Fruit fly (Drosophila melanogaster): Measurements from ENCODE around the gene CG17996.

Gene CG17996

dm6 chr2L:16732338-16732892 lies 1.6 kb upstream of the CG17996 start, which contains the start of gene Nubp1:
Gene Nubp1, plus strand, starts transcription at chr2L:16732550.
- TF ChIP-seq Dll (optimal IDR thresholded peaks at IDR 0.05): no peak
- TF ChIP-seq EcR (GFP tag; optimal IDR thresholded peaks at IDR 0.05): no peak

- no peak for TF ChIP-seq pan (optimal IDR thresholded peaks at IDR 0.05)
- no peak for TF ChIP-seq CG8478 (optimal IDR thresholded peaks at IDR 0.05)
- TF ChIP-seq usp (GFP tag; optimal IDR thresholded peaks at IDR 0.05): no peak
- no peak for TF ChIP-seq Dll (optimal IDR thresholded peaks at IDR 0.05)
- TF ChIP-seq EcR (GFP tag; optimal IDR thresholded peaks at IDR 0.05): no peak
- no peak for TF ChIP-seq psq (optimal IDR thresholded peaks at IDR 0.05)
These were observed 960 bp upstream of the CG17996 start, which contains the start of gene Prosbeta4 for dm6 chr2L:16731799-16732198. Gene Prosbeta4, minus strand, starts transcription at chr2L:16732133.

- TF ChIP-seq usp (GFP tag; optimal IDR thresholded peaks at IDR 0.05) (no peak), EcR (GFP tag; optimal IDR thresholded peaks at IDR 0.05) (no peak), Dll (optimal IDR thresholded peaks at IDR 0.05) (no peak), psq (optimal IDR thresholded peaks at IDR 0.05) (no peak), pan (optimal IDR thresholded peaks at IDR 0.05) (no peak), CG8478 (optimal IDR thresholded peaks at IDR 0.05) (no peak)
These were observed 1.3 kb downstream of the CG17996 start, which contains the start of gene Tsen2 for dm6 chr2L:16729556-16729955. Gene Tsen2, plus strand, starts transcription at chr2L:16729777.

DNA sequence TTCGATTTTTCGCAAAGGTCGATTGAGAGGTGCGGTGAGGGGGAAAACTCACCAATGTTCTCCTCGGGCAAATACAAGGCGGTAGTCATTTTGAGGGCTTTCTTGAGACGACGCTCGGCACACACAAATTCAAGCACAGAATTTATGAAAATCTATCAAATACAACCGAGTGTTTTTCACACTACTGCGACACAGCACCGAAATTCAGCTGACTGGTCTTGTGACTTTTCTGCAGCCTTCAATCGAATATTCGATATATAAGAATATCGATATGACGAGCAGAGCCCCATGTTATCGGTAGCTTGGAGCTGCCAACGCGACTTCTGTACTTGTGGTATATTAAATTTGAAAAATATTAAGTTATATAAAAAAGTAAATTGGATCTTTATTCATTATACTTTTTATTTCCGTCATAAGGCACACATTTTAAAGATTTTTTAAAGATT lies 3.2 kb downstream of the CG17996 start, which contains the start of gene VhaSFD:
Gene VhaSFD (minus strand): TSS at position 249 of the 446 bp plus-strand sequence.
- TF ChIP-seq psq (optimal IDR thresholded peaks at IDR 0.05) (no peak), usp (GFP tag; optimal IDR thresholded peaks at IDR 0.05) (no peak), CG8478 (optimal IDR thresholded peaks at IDR 0.05) (no peak), EcR (GFP tag; optimal IDR thresholded peaks at IDR 0.05) (no peak), Dll (optimal IDR thresholded peaks at IDR 0.05) (no peak), pan (optimal IDR thresholded peaks at IDR 0.05) (no peak)

- TF ChIP-seq EcR (GFP tag; optimal IDR thresholded peaks at IDR 0.05) (no peak), usp (GFP tag; optimal IDR thresholded peaks at IDR 0.05) (no peak), Dll (optimal IDR thresholded peaks at IDR 0.05) (no peak), psq (optimal IDR thresholded peaks at IDR 0.05) (no peak), pan (optimal IDR thresholded peaks at IDR 0.05) (no peak)
These were observed 8.2 kb downstream of the CG17996 start for dm6 chr2L:16722596-16722995.

- TF ChIP-seq pan (optimal IDR thresholded peaks at IDR 0.05): no peak
- no peak for TF ChIP-seq EcR (GFP tag; optimal IDR thresholded peaks at IDR 0.05)
- no peak for TF ChIP-seq CG8478 (optimal IDR thresholded peaks at IDR 0.05)
- no peak for TF ChIP-seq usp (GFP tag; optimal IDR thresholded peaks at IDR 0.05)
- no peak for TF ChIP-seq psq (optimal IDR thresholded peaks at IDR 0.05)
- TF ChIP-seq Dll (optimal IDR thresholded peaks at IDR 0.05): no peak
These were observed 9.8 kb downstream of the CG17996 start for dm6 chr2L:16720707-16721700.

DNA sequence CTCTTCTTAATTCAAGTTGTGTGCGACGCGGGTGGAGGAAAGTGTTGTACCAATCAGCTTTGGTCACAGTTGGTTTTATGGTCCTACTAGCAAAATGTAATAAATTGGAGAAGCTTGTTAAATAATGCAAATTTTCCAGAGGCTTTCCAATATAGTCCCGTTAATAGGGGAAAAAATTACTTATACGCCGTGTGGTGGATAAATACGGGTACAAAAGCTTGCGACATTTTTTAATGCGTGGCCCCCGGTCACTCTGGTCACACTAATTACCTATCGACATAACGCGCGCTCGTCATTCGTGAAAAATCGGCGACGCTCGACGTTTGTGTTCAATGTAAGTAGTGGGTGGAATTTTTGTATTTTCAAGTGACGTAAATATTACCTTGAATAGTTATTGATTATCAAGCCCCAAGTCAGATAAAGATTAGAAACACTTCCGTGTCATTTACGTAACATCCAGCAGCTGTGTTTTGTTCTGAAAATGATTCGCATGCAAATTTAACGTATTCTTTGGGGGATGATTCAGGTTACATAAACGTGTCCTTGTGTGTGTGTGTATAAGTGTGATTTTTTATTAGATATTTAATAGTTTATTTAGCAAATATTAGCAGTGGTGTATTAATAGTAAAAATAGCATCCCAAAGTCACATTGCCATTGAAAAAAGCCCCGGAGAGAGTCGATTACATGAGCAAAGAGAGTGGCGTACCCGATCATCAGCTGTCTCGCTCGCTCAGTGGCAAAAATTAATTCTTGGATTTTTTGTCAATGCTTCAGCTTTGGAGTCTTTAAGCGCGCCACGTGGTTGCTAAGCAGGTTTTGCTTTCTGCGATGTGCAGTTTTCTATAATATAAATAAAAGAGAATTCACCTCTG lies 11.0 kb downstream of the CG17996 start, which contains the start of gene Cyt-c-p:
Gene Cyt-c-p (plus strand): TSS at position 290 of the 873 bp plus-strand sequence.
- no peak for TF ChIP-seq Dll (optimal IDR thresholded peaks at IDR 0.05)
- no peak for TF ChIP-seq EcR (GFP tag; optimal IDR thresholded peaks at IDR 0.05)
- TF ChIP-seq CG8478 (optimal IDR thresholded peaks at IDR 0.05): no peak
- no peak for TF ChIP-seq pan (optimal IDR thresholded peaks at IDR 0.05)
- TF ChIP-seq usp (GFP tag; optimal IDR thresholded peaks at IDR 0.05): no peak
- TF ChIP-seq psq (optimal IDR thresholded peaks at IDR 0.05): no peak

dm6 chr2L:16718446-16719173 lies 12.2 kb downstream of the CG17996 start:
- no peak for TF ChIP-seq psq (optimal IDR thresholded peaks at IDR 0.05)

DNA sequence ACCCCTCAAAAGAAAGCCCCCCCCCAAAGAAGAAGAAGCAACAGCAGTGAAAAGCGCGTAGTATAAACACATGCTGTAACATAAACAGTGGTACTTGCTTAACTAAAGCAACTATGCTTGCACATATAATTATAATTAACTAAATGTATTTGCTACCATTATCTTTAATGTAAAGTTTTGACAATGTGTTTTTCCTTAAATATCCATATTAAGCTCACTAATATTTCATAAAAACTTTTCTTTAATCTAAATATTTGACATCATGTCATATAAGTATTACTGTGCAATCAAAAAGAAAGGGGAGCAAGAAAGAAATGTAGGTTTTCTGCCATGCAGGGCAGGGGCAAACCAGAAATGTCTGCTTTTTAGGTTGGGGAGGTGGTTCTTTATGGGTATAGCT lies 14.1 kb downstream of the CG17996 start:
- no peak for TF ChIP-seq usp (GFP tag; optimal IDR thresholded peaks at IDR 0.05)
- TF ChIP-seq pan (optimal IDR thresholded peaks at IDR 0.05): no peak
- no peak for TF ChIP-seq Dll (optimal IDR thresholded peaks at IDR 0.05)
- no peak for TF ChIP-seq CG8478 (optimal IDR thresholded peaks at IDR 0.05)

DNA sequence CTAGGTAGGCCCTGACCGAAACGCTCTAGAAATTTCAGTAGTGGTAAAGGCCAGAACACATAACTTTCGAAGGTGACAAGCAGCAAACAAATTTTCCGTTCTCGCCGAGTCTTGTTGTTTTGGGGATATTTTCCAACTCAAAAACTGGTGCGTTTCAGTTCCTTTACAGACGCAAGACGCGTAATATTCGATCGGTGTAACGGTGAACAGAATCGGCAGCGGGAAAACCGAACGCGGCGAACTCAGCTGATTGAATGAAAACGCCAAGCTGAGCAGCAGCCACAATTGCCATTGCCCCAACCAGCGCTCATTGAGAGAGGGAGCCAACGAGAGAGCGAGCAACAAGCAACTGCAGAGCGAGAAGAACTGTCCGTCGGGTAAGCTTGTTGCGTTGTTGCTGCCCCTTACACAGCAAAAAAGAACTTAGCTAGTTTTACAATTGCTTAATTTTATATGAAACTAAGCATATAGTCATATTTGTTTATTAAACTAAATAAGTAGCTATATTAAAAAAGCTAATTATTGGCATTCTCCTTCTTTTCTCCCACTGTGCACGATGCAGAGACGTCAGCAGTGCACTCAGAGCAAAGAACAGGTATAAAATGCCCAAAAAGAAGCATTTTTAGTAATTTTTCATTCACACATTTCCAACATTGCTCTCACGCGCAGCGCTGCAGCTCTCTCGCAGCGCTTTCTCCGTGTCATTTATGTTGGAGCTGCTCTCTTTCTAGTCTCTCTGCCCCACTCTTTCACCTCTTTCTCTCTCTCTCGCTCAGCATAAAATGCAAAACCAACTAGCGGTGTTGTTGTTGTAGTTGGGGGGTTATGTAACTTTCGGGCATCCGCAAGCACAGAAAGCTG lies 14.8 kb downstream of the CG17996 start, which contains the start of the genes Cyt-c-d and CG31808:
Gene Cyt-c-d (plus strand): TSS at position 51 of the 861 bp plus-strand sequence.
Gene CG31808 (minus strand): TSS at position 355 of the 861 bp plus-strand sequence.
- TF ChIP-seq pan (optimal IDR thresholded peaks at IDR 0.05): no peak
- no peak for TF ChIP-seq CG8478 (optimal IDR thresholded peaks at IDR 0.05)
- TF ChIP-seq usp (GFP tag; optimal IDR thresholded peaks at IDR 0.05): no peak
